Fruit fly (Drosophila melanogaster) whole organism, wandering third instar larva: ENCODE results near the gene MED10.

Experiments used
- Abd-B ChIP-seq: fragments of >200 bp; optimal IDR thresholded peaks from 2 replicates; lab custom pipeline; 2017; ENCODE audit warnings: missing biosample characterization, missing genetic modification characterization
- CG32264 ChIP-seq: fragments of 200-800 bp; sonication (Bioruptor generic); optimal IDR thresholded peaks from 2 replicates; lab custom pipeline; 2016; ENCODE audit warnings: missing biosample characterization, missing genetic modification characterization
- CrebA ChIP-seq: fragments of 200-800 bp; sonication (Bioruptor generic); optimal IDR thresholded peaks from 2 replicates; lab custom pipeline; 2016; ENCODE audit warnings: missing biosample characterization, mild to moderate bottlenecking, missing genetic modification characterization, borderline replicate concordance
- Dfd ChIP-seq: fragments of >200 bp; optimal IDR thresholded peaks from 2 replicates; lab custom pipeline; 2017; ENCODE audit warnings: missing biosample characterization, missing genetic modification characterization
- Dif ChIP-seq: fragments of 200-275, 200-300 bp; sonication (Bioruptor generic); optimal IDR thresholded peaks from 2 replicates; lab custom pipeline; 2018; ENCODE audit warnings: missing biosample characterization, missing genetic modification characterization; ENCODE audit not compliant: partially characterized antibody
- GATAd ChIP-seq: sonication (Bioruptor generic); optimal IDR thresholded peaks from 2 replicates; lab custom pipeline; 2016; ENCODE audit warnings: missing biosample characterization, missing genetic modification characterization
- HLH106 ChIP-seq: fragments of 200-800 bp; optimal IDR thresholded peaks from 3 replicates; lab custom pipeline; 2019; ENCODE audit warnings: missing biosample characterization, mild to moderate bottlenecking, missing genetic modification characterization, moderate library complexity
- Hnf4 ChIP-seq: fragments of 200-800 bp; sonication (Bioruptor generic); optimal IDR thresholded peaks from 2 replicates; lab custom pipeline; 2016; ENCODE audit warnings: missing biosample characterization, mild to moderate bottlenecking, missing genetic modification characterization
- Hr78 ChIP-seq: fragments of >200 bp; optimal IDR thresholded peaks from 2 replicates; lab custom pipeline; 2017; ENCODE audit warnings: missing biosample characterization, missing genetic modification characterization
- Hr83 ChIP-seq: fragments of 200-300 bp; sonication (Bioruptor generic); optimal IDR thresholded peaks from 2 replicates; lab custom pipeline; 2016; ENCODE audit warnings: missing biosample characterization, mild to moderate bottlenecking, missing genetic modification characterization, moderate library complexity; ENCODE audit not compliant: poor library complexity, severe bottlenecking
- Jra ChIP-seq: sonication (Bioruptor generic); optimal IDR thresholded peaks from 2 replicates; lab custom pipeline; 2016; ENCODE audit warnings: missing biosample characterization, missing genetic modification characterization
- Myc ChIP-seq: fragments of >200 bp; optimal IDR thresholded peaks from 2 replicates; lab custom pipeline; 2017
- N ChIP-seq: fragments of >200 bp; optimal IDR thresholded peaks from 2 replicates; lab custom pipeline; 2018; ENCODE audit warnings: missing biosample characterization, missing external identifiers, missing genetic modification characterization
- OdsH ChIP-seq: fragments of 200-800 bp; sonication (Bioruptor generic); optimal IDR thresholded peaks from 2 replicates; lab custom pipeline; 2016; ENCODE audit warnings: missing biosample characterization, mild to moderate bottlenecking, missing genetic modification characterization
- Sp1 ChIP-seq: fragments of 200-800 bp; sonication (Bioruptor generic); optimal IDR thresholded peaks from 3 replicates; lab custom pipeline; 2019; ENCODE audit warnings: missing biosample characterization, mild to moderate bottlenecking, missing genetic modification characterization, moderate library complexity
- Vsx2 ChIP-seq: fragments of 200-300, 225-300 bp; sonication (Bioruptor generic); optimal IDR thresholded peaks from 2 replicates; lab custom pipeline; 2018; ENCODE audit warnings: missing biosample characterization, missing genetic modification characterization; ENCODE audit not compliant: partially characterized antibody
- br ChIP-seq: fragments of 200-800 bp; sonication (Bioruptor generic); optimal IDR thresholded peaks from 2 replicates; lab custom pipeline; 2016; ENCODE audit warnings: missing biosample characterization, missing genetic modification characterization
- brk ChIP-seq: fragments of 200-800 bp; sonication (Bioruptor generic); optimal IDR thresholded peaks from 2 replicates; lab custom pipeline; 2016; ENCODE audit warnings: missing biosample characterization, mild to moderate bottlenecking, missing genetic modification characterization
- dl ChIP-seq, 2 experiments: fragments of 175-275, 200-275 bp in 1 of 2; fragments of 200-275 bp in 1 of 2; sonication (Bioruptor generic); optimal IDR thresholded peaks; lab custom pipeline; 2018; ENCODE audit warnings: mild to moderate bottlenecking in 2 of 2, missing biosample characterization in 2 of 2, missing genetic modification characterization in 2 of 2, moderate library complexity in 2 of 2; ENCODE audit not compliant: partially characterized antibody in 2 of 2, insufficient read depth in 1 of 2
- dmrt93B ChIP-seq: fragments of 200-800 bp; sonication (Bioruptor generic); optimal IDR thresholded peaks from 2 replicates; lab custom pipeline; 2018; ENCODE audit warnings: missing biosample characterization, mild to moderate bottlenecking, missing genetic modification characterization
- ey ChIP-seq: fragments of 200-800 bp; sonication (Bioruptor generic); optimal IDR thresholded peaks from 2 replicates; lab custom pipeline; 2016; ENCODE audit warnings: missing biosample characterization, missing genetic modification characterization
- foxo ChIP-seq, 2 experiments: fragments of 200-800 bp; sonication (Bioruptor generic); optimal IDR thresholded peaks; 2 replicates in 1 of 2; 3 replicates in 1 of 2; lab custom pipeline; 2016 to 2017; ENCODE audit warnings: missing biosample characterization in 2 of 2, missing genetic modification characterization in 2 of 2
- fru ChIP-seq: fragments of 200-800 bp; sonication (Bioruptor generic); optimal IDR thresholded peaks from 3 replicates; lab custom pipeline; 2016; ENCODE audit warnings: missing biosample characterization, mild to moderate bottlenecking, missing genetic modification characterization
- h ChIP-seq: fragments of 200-800 bp; sonication (Bioruptor generic); optimal IDR thresholded peaks from 3 replicates; lab custom pipeline; 2016; ENCODE audit warnings: missing biosample characterization, mild to moderate bottlenecking, missing genetic modification characterization
- jim ChIP-seq: fragments of 175-275, 200-325 bp; sonication (Bioruptor generic); optimal IDR thresholded peaks from 2 replicates; lab custom pipeline; 2016; ENCODE audit warnings: missing biosample characterization, mild to moderate bottlenecking, missing genetic modification characterization
- lola ChIP-seq: fragments of >200 bp; optimal IDR thresholded peaks from 2 replicates; lab custom pipeline; 2017; ENCODE audit warnings: missing biosample characterization, missing genetic modification characterization
- pan ChIP-seq: fragments of >200 bp; optimal IDR thresholded peaks from 2 replicates; lab custom pipeline; 2017
- rgr ChIP-seq: fragments of 200-800 bp; sonication (Bioruptor generic); optimal IDR thresholded peaks from 3 replicates; lab custom pipeline; 2016; ENCODE audit warnings: missing biosample characterization, mild to moderate bottlenecking, missing genetic modification characterization
- sage ChIP-seq: fragments of 200-800 bp; sonication (Bioruptor generic); optimal IDR thresholded peaks from 2 replicates; lab custom pipeline; 2016; ENCODE audit warnings: missing biosample characterization, mild to moderate bottlenecking, missing genetic modification characterization
- tai ChIP-seq: sonication (Bioruptor generic); optimal IDR thresholded peaks from 2 replicates; lab custom pipeline; 2016; ENCODE audit warnings: missing biosample characterization, missing genetic modification characterization
- usp ChIP-seq: fragments of >200 bp; optimal IDR thresholded peaks from 2 replicates; lab custom pipeline; 2017; ENCODE audit warnings: missing biosample characterization, missing genetic modification characterization
- woc ChIP-seq: sonication (Bioruptor generic); optimal IDR thresholded peaks from 2 replicates; lab custom pipeline; 2016; ENCODE audit warnings: missing biosample characterization, mild to moderate bottlenecking, missing genetic modification characterization

MED10 gene

DNA sequence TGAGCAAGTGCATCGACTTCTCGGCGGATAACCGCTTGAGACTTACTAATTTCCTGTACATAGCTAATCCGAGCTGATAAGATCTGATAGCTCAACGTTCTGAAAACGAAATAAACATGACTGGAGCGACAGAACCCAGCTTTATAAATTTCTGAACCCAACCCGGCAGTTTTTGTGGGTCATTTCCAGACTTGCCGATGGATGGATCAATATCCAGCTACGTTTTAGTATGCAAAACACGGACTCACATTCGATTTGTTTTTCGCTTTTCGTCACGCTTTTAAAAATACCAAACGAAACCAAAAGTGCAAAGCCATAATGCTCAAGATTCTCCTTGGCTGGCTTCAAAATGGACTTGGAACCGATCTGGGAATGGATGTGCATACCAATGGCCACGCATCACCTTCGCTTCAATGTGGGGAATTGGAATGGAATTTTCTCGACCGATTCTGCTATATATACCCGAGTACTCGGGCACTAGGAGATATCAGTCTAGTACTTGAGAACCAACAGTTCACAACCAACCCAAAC lies 39.0 kb downstream of the MED10 start, which contains the start of the genes CG34248 and CG13067:
TSS of gene CG34248 (minus strand) at position 101 of the 531 bp plus-strand sequence.
TSS of gene CG13067 (plus strand) at position 481 of the 531 bp plus-strand sequence.
- TF ChIP-seq Abd-B (GFP tag; lab: Kevin White, UChicago) (no peak), foxo (GFP tag; optimal IDR thresholded peaks at IDR 0.05; lab: Kevin White, UChicago) (no peak), usp (GFP tag; lab: Kevin White, UChicago) (no peak), sage (GFP tag; lab: Kevin White, UChicago) (no peak), Dif (no peak), Jra (GFP tag; lab: Kevin White, UChicago) (no peak), woc (GFP tag; lab: Kevin White, UChicago) (no peak), GATAd (GFP tag; lab: Kevin White, UChicago) (no peak), dmrt93B (GFP tag; lab: Kevin White, UChicago) (no peak), Hnf4 (GFP tag; lab: Kevin White, UChicago) (no peak), dl (GFP tag; optimal IDR thresholded peaks at IDR 0.05; lab: Kevin White, UChicago; ENCODE audit: insufficient read depth in 1 of 2, partially characterized antibody in 2 of 2) (no peak), Hr83 (GFP tag; lab: Kevin White, UChicago) (no peak), CG32264 (no peak), Myc (lab: Kevin White, UChicago) (no peak), jim (GFP tag; lab: Kevin White, UChicago) (no peak), N (no peak)

dm6 chr3L:16272338-16272959 lies 40.6 kb downstream of the MED10 start, which contains the start of gene CG13066:
Gene CG13066 (plus strand): TSS chr3L:16272909.
- TF ChIP-seq rgr (GFP tag; lab: Kevin White, UChicago) (no peak), tai (GFP tag; lab: Kevin White, UChicago) (no peak), jim (GFP tag; lab: Kevin White, UChicago) (no peak), sage (GFP tag; lab: Kevin White, UChicago) (no peak), dmrt93B (GFP tag; lab: Kevin White, UChicago) (no peak), h (GFP tag; lab: Kevin White, UChicago) (no peak), Dif (no peak)

DNA sequence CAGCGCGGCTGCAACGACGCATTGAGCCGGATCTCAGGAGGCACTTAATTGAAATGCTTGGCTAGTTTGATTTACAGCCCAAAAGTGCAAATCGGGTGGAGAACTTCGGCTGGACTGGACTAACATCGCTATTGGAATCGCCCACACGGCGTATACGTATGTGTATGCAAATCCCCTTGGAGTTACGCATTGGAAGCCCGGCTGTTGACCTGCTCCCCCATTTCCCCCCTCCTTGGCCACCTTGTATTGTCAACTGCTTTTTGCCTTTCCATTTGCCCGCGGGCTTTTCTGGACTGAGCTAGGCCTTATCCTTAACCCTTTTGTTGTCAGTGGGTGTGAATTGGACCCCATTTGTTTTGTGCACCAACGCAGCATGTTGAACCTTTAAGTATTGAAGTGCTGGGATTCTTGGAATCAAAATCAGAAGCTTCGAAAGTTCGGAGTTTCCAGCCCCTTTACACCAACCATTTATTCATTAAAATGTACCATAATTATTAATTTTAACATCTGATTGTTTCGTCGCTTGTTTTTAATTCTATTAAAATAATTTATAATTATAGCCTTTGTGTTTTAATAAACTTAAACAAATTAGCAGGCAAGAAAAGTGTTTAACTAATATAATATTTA lies 43.6 kb downstream of the MED10 start:
- TF ChIP-seq tai (GFP tag; lab: Kevin White, UChicago) (no peak), OdsH (GFP tag; lab: Kevin White, UChicago) (no peak), foxo (GFP tag; optimal IDR thresholded peaks at IDR 0.05; lab: Kevin White, UChicago) (no peak), HLH106 (tag; lab: Kevin White, UChicago) (no peak), dmrt93B (GFP tag; lab: Kevin White, UChicago) (no peak), Sp1 (no peak), Hr78 (no peak), fru (no peak), Dif (no peak), Dfd (no peak), pan (lab: Kevin White, UChicago) (no peak), woc (GFP tag; lab: Kevin White, UChicago) (no peak), Vsx2 (GFP tag; lab: Kevin White, UChicago) (no peak), br (GFP tag; lab: Kevin White, UChicago) (no peak), usp (GFP tag; lab: Kevin White, UChicago) (no peak), Jra (GFP tag; lab: Kevin White, UChicago) (no peak), GATAd (GFP tag; lab: Kevin White, UChicago) (no peak), CrebA (GFP tag; lab: Kevin White, UChicago) (no peak)

dm6 chr3L:16277135-16277534 lies 45.3 kb downstream of the MED10 start, which contains the start of gene CG13065:
Gene CG13065 (plus strand): TSS chr3L:16277435.
- no peak for TF ChIP-seq HLH106 (tag; lab: Kevin White, UChicago)
- TF ChIP-seq foxo (GFP tag; optimal IDR thresholded peaks at IDR 0.05; lab: Kevin White, UChicago), result no peak
- no peak for TF ChIP-seq lola (GFP tag; lab: Kevin White, UChicago)
- TF ChIP-seq brk, result no peak
- TF ChIP-seq N, result no peak
- no peak for TF ChIP-seq CG32264
- TF ChIP-seq dl (GFP tag; optimal IDR thresholded peaks at IDR 0.05; lab: Kevin White, UChicago; ENCODE audit: insufficient read depth in 1 of 2, partially characterized antibody in 2 of 2), result no peak
- no peak for TF ChIP-seq ey (GFP tag; lab: Kevin White, UChicago)
